Fruit fly (Drosophila melanogaster): ENCODE measurements around the gene sba.

sba gene

DNA sequence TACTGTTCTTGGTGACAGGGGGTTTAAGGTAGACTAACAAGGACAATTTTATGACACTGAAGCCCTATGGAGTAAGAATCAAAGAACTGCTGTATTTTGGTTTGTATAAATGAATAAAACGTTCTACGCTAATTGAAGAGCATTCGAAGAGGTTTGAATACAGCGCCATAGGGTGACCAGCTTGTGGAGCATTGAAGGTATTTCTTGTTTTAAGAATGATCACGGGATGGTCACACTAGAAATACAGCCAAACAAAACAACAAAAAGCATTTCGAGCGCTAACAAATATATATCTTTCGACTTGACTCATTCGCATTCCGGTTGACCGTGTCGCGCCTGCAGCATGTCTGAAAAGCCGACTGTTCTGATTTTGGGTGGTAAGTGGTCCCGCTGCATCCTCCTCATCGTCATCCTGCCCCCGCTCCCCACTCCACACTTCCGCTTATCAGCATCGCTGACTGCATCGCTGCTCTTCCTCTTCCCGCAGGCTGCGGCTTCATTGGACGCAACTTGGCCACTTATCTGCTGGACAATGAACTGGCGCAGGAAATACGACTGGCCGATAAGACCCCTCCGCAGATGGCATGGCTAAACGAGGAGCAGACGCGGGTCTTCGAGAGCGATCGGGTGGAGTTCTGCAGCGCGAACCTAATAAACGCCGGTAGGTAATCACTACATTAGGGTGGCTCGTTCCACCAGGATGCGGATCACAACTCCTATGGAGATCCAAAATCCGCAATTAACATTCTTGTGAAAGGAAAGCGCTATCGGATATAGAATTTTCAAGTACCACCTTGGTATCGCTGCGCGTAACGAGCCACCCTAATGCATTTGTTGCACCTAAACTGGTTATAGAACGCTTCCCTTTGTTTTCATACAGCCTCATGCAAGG is 11.2 kb upstream of the sba start, which contains the start of gene CG5854 (continued):
- TF ChIP-seq Meics (GFP tag; optimal IDR thresholded peaks at IDR 0.05) = peak; percentile 70
- TF ChIP-seq CG11723 (GFP tag; optimal IDR thresholded peaks at IDR 0.05) = peak; percentile 57
- TF ChIP-seq jigr1 (GFP tag; IDR thresholded peaks at IDR 0.05) = no peak
- peak; percentile 66 for TF ChIP-seq CG10654 (GFP tag; optimal IDR thresholded peaks at IDR 0.05)
- no peak for TF ChIP-seq Tbp (GFP tag; optimal IDR thresholded peaks at IDR 0.05)
- TF ChIP-seq ab (GFP tag; optimal IDR thresholded peaks at IDR 0.05) = peak; percentile 16
- TF ChIP-seq Scr (GFP tag; IDR thresholded peaks at IDR 0.05; ENCODE audit: partially characterized antibody) = no peak
- peak; percentile 34 for TF ChIP-seq CG11398 (GFP tag; optimal IDR thresholded peaks at IDR 0.05)
- peak; percentile 93 for TF ChIP-seq bigmax (GFP tag; optimal IDR thresholded peaks at IDR 0.05)
- TF ChIP-seq CG3726 (GFP tag; IDR thresholded peaks at IDR 0.05) = peak; percentile 70; the same call in 1 of the 3 replicates
- TF ChIP-seq Xrp1 (GFP tag; IDR thresholded peaks at IDR 0.05) = peak; percentile 84
- TF ChIP-seq CG31365 (tag; optimal IDR thresholded peaks at IDR 0.05) = peak; percentile 43
- peak; percentile 14 for TF ChIP-seq D19B (GFP tag; optimal IDR thresholded peaks at IDR 0.05)
- TF ChIP-seq CG15696 (tag; optimal IDR thresholded peaks at IDR 0.05) = peak; percentile 22
- peak; percentile 53 for TF ChIP-seq CG18619 (GFP tag; optimal IDR thresholded peaks at IDR 0.05)
- TF ChIP-seq Hand (GFP tag; optimal IDR thresholded peaks at IDR 0.05) = peak; percentile 49
- TF ChIP-seq CG14710 (tag; optimal IDR thresholded peaks at IDR 0.05) = peak; percentile 27
- TF ChIP-seq sr (GFP tag; IDR thresholded peaks at IDR 0.05) = peak; percentile 32; the same call in 1 of the 3 replicates
- peak; percentile 32; the same call in 1 of the 2 replicates for TF ChIP-seq CG13287 (GFP tag; IDR thresholded peaks at IDR 0.05; ENCODE audit: partially characterized antibody)
- TF ChIP-seq CG6683 (GFP tag; optimal IDR thresholded peaks at IDR 0.05) = no peak
- TF ChIP-seq seq (GFP tag; IDR thresholded peaks at IDR 0.05) = peak; percentile 47; the same call in 1 of the 2 replicates
- peak; percentile 78 for TF ChIP-seq CG12769 (tag; optimal IDR thresholded peaks at IDR 0.05)
- peak; percentile 51; the same call in 1 of the 2 replicates for TF ChIP-seq Rx (GFP tag; IDR thresholded peaks at IDR 0.05)
- TF ChIP-seq pita (GFP tag; optimal IDR thresholded peaks at IDR 0.05) = no peak
- peak; percentile 79; the same call in 1 of the 2 replicates for TF ChIP-seq HLH3B (GFP tag; IDR thresholded peaks at IDR 0.05)
- peak; percentile 59 for TF ChIP-seq grau (tag; optimal IDR thresholded peaks at IDR 0.05)
- peak; percentile 42 for TF ChIP-seq maf-S (GFP tag; optimal IDR thresholded peaks at IDR 0.05)
- peak; percentile 67 for TF ChIP-seq CG6765 (GFP tag; optimal IDR thresholded peaks at IDR 0.05)
- TF ChIP-seq Myb (GFP tag; optimal IDR thresholded peaks at IDR 0.05) = peak; percentile 33
- peak; percentile 69 for TF ChIP-seq CG12659 (GFP tag; optimal IDR thresholded peaks at IDR 0.05)
- no peak for TF ChIP-seq CG16779 (GFP tag; IDR thresholded peaks at IDR 0.05)
- TF ChIP-seq crp (GFP tag; optimal IDR thresholded peaks at IDR 0.05) = no peak
- peak; percentile 97 for TF ChIP-seq E2f2 (GFP tag; IDR thresholded peaks at IDR 0.05)
- peak; percentile 42; the same call in 1 of the 2 replicates for TF ChIP-seq CG10959 (GFP tag; IDR thresholded peaks at IDR 0.05)
- no peak for TF ChIP-seq sima (GFP tag; optimal IDR thresholded peaks at IDR 0.05)
- peak; percentile 66 for TF ChIP-seq CG1233 (GFP tag; optimal IDR thresholded peaks at IDR 0.05)
- peak; percentile 50 for TF ChIP-seq CG15011 (GFP tag; optimal IDR thresholded peaks at IDR 0.05)
- peak; percentile 62 for TF ChIP-seq CG10147 (GFP tag; optimal IDR thresholded peaks at IDR 0.05)
- TF ChIP-seq Dek (tag; optimal IDR thresholded peaks at IDR 0.05) = peak; percentile 22
- TF ChIP-seq ac (GFP tag; optimal IDR thresholded peaks at IDR 0.05) = no peak
- TF ChIP-seq ATbp (GFP tag; optimal IDR thresholded peaks at IDR 0.05) = peak; percentile 92
- no peak for TF ChIP-seq exex (tag; optimal IDR thresholded peaks at IDR 0.05)
- TF ChIP-seq slou (GFP tag; optimal IDR thresholded peaks at IDR 0.05) = no peak
- TF ChIP-seq CG11456 (GFP tag; IDR thresholded peaks at IDR 0.05) = peak; percentile 77
- TF ChIP-seq CG16815 (GFP tag; optimal IDR thresholded peaks at IDR 0.05) = peak; percentile 47
- peak; percentile 60 for TF ChIP-seq Ets97D (GFP tag; optimal IDR thresholded peaks at IDR 0.05)
- TF ChIP-seq ap (GFP tag; IDR thresholded peaks at IDR 0.05) = peak; percentile 75
- peak; percentile 28 for TF ChIP-seq CG13624 (GFP tag; optimal IDR thresholded peaks at IDR 0.05)

All from whole organism, embryonic.